Worm (Caenorhabditis elegans) whole organism, late embryonic: ENCODE data around the gene spp-30.

Experiments used
- C38D4.7 ChIP-seq: fragments of 200-800 bp; sonication (Bioruptor generic); optimal IDR thresholded peaks from 2 replicates; lab custom pipeline; 2018; ENCODE audit warnings: mild to moderate bottlenecking, missing genetic modification characterization, moderate library complexity, missing compliant biosample characterization
- Y22D7AL.16 ChIP-seq: sonication (generic microtip); optimal IDR thresholded peaks from 2 replicates; lab custom pipeline; 2016; ENCODE audit warnings: missing genetic modification characterization, missing compliant biosample characterization
- ceh-9 ChIP-seq: sonication (generic microtip); optimal IDR thresholded peaks from 2 replicates; lab custom pipeline; 2016; ENCODE audit warnings: mild to moderate bottlenecking, missing genetic modification characterization, inconsistent platforms, missing compliant biosample characterization
- elt-2 ChIP-seq: sonication (generic microtip); optimal IDR thresholded peaks from 2 replicates; lab custom pipeline; 2016; ENCODE audit warnings: missing genetic modification reagents, missing genetic modification characterization, missing compliant biosample characterization
- elt-4 ChIP-seq: sonication (generic microtip); optimal IDR thresholded peaks from 2 replicates; lab custom pipeline; 2016; ENCODE audit warnings: missing genetic modification characterization, missing compliant biosample characterization
- ets-4 ChIP-seq: sonication (generic microtip); optimal IDR thresholded peaks from 2 replicates; lab custom pipeline; 2016; ENCODE audit warnings: missing genetic modification characterization, missing compliant biosample characterization
- mec-3 ChIP-seq: sonication (generic microtip); optimal IDR thresholded peaks from 2 replicates; lab custom pipeline; 2016; ENCODE audit warnings: borderline replicate concordance, missing genetic modification characterization, missing compliant biosample characterization
- pha-4 ChIP-seq: fragments of 150-350 bp; optimal IDR thresholded peaks from 2 replicates; lab custom pipeline; 2018; ENCODE audit warnings: missing biosample characterization, missing genetic modification reagents, missing genetic modification characterization
- syd-9 ChIP-seq: sonication (generic microtip); optimal IDR thresholded peaks from 2 replicates; lab custom pipeline; 2016; ENCODE audit warnings: mild to moderate bottlenecking, missing genetic modification characterization, moderate library complexity, missing compliant biosample characterization
- tbx-7 ChIP-seq: sonication (generic microtip); optimal IDR thresholded peaks from 2 replicates; lab custom pipeline; 2016; ENCODE audit warnings: missing genotype, missing genetic modification characterization, missing compliant biosample characterization

DNA sequence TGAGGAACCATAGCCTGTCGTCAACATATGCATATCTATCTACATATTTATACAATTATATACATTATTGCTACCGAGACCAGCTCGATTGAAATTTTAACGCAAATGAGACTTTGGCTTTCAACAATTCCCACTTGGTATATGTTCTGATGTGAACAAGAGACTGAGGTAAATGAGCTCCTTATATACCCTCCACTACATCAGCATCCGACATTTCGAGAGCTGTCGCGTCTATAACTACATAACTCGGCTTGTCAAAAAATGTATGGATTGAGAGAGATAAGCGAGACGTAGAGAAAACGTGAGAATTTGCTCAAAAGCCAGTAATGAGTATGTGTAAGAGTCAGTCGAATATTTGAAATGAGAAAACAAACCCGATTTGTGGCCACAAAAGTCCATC lies 5.0 kb downstream of the spp-30 start:
- TF ChIP-seq pha-4 (tag; lab: Kevin White, UChicago) (no peak), Y22D7AL.16 (tag; lab: Kevin White, UChicago) (no peak), ceh-9 (no peak), mec-3 (tag; lab: Kevin White, UChicago) (no peak), C38D4.7 (no peak), syd-9 (tag; lab: Kevin White, UChicago) (no peak), elt-4 (tag; lab: Kevin White, UChicago) (no peak), ets-4 (tag; lab: Kevin White, UChicago) (no peak), elt-2 (tag; lab: Kevin White, UChicago) (no peak), tbx-7 (no peak)
